Worm (Caenorhabditis elegans) whole organism, L2 larva: Measurements from ENCODE around the gene ZK792.1.

Source experiments
- C34F6.9 ChIP-seq: fragments of 150-350 bp; optimal IDR thresholded peaks from 2 replicates; lab custom pipeline; 2014; ENCODE audit warnings: missing biosample characterization, missing genetic modification characterization
- F13H6.1 ChIP-seq: sonication (generic microtip); optimal IDR thresholded peaks from 2 replicates; lab custom pipeline; 2016; ENCODE audit warnings: missing genetic modification characterization, missing compliant biosample characterization
- R02D3.7 ChIP-seq: fragments of 150-350 bp; optimal IDR thresholded peaks from 2 replicates; lab custom pipeline; 2014; ENCODE audit warnings: missing biosample characterization, missing genetic modification characterization
- Y55F3AM.14 ChIP-seq: fragments of 200-800 bp; sonication (Bioruptor generic); optimal IDR thresholded peaks from 2 replicates; lab custom pipeline; 2018; ENCODE audit warnings: mild to moderate bottlenecking, missing genetic modification characterization, missing compliant biosample characterization
- alr-1 ChIP-seq: fragments of 150-350 bp; optimal IDR thresholded peaks from 2 replicates; lab custom pipeline; 2014; ENCODE audit warnings: missing biosample characterization, missing genetic modification characterization
- aly-2 ChIP-seq: fragments of 150-350 bp; optimal IDR thresholded peaks from 2 replicates; lab custom pipeline; 2014; ENCODE audit warnings: missing biosample characterization, missing genetic modification characterization
- ama-1 ChIP-seq: fragments of 150-350 bp; optimal IDR thresholded peaks from 2 replicates; lab custom pipeline; 2018; ENCODE audit warnings: inconsistent platforms
- ceh-16 ChIP-seq: fragments of 150-350 bp; optimal IDR thresholded peaks from 2 replicates; lab custom pipeline; 2014; ENCODE audit warnings: missing biosample characterization, missing genetic modification characterization
- ceh-82 ChIP-seq: fragments of 150-350 bp; optimal IDR thresholded peaks from 2 replicates; lab custom pipeline; 2014; ENCODE audit warnings: missing biosample characterization, missing genetic modification characterization
- crh-2 ChIP-seq: sonication (generic microtip); optimal IDR thresholded peaks from 2 replicates; lab custom pipeline; 2017; ENCODE audit warnings: missing biosample characterization, missing genetic modification characterization
- dmd-4 ChIP-seq: sonication (generic microtip); optimal IDR thresholded peaks from 2 replicates; lab custom pipeline; 2017; ENCODE audit warnings: missing biosample characterization, missing genetic modification characterization
- egl-27 ChIP-seq: sonication (generic microtip); optimal IDR thresholded peaks from 3 replicates; lab custom pipeline; 2017; ENCODE audit warnings: missing biosample characterization, missing genetic modification reagents, missing genetic modification characterization
- elt-1 ChIP-seq: fragments of 150-350 bp; optimal IDR thresholded peaks from 2 replicates; lab custom pipeline; 2014; ENCODE audit warnings: missing biosample characterization, missing genetic modification characterization
- elt-3 ChIP-seq: sonication (generic microtip); optimal IDR thresholded peaks from 2 replicates; lab custom pipeline; 2017; ENCODE audit warnings: missing biosample characterization, missing genetic modification characterization
- fos-1 ChIP-seq: fragments of 150-350 bp; optimal IDR thresholded peaks from 2 replicates; lab custom pipeline; 2014; ENCODE audit warnings: missing biosample characterization, missing genetic modification characterization
- gmeb-1 ChIP-seq: fragments of 150-350 bp; optimal IDR thresholded peaks from 2 replicates; lab custom pipeline; 2014; ENCODE audit warnings: missing biosample characterization, missing genetic modification characterization
- lin-11 ChIP-seq: fragments of 150-350 bp; sonication (generic microtip); optimal IDR thresholded peaks from 2 replicates; lab custom pipeline; 2014; ENCODE audit warnings: missing biosample characterization, missing genetic modification characterization, inconsistent platforms, mixed read lengths
- lin-39 ChIP-seq: fragments of 150-350 bp; optimal IDR thresholded peaks from 2 replicates; lab custom pipeline; 2014; ENCODE audit warnings: missing biosample characterization, missing genetic modification reagents, missing genetic modification characterization
- lsy-2 ChIP-seq, 2 experiments: fragments of 150-350 bp in 1 of 2; sonication (generic microtip) in 1 of 2; optimal IDR thresholded peaks; 2 replicates each; lab custom pipeline; 2014 to 2017; ENCODE audit warnings: missing biosample characterization in 2 of 2, missing genetic modification characterization in 2 of 2
- mab-5 ChIP-seq: fragments of 150-350 bp; optimal IDR thresholded peaks from 2 replicates; lab custom pipeline; 2014; ENCODE audit warnings: missing biosample characterization, missing genetic modification characterization
- mdl-1 ChIP-seq, 2 experiments: fragments of 150-350 bp in 1 of 2; sonication (generic microtip) in 1 of 2; optimal IDR thresholded peaks; 2 replicates each; lab custom pipeline; 2017; ENCODE audit warnings: missing biosample characterization in 2 of 2, missing genetic modification characterization in 2 of 2
- nhr-10 ChIP-seq: sonication (generic microtip); optimal IDR thresholded peaks from 2 replicates; lab custom pipeline; 2017; ENCODE audit warnings: missing biosample characterization, missing genetic modification characterization
- nhr-129 ChIP-seq: fragments of 150-350 bp; optimal IDR thresholded peaks from 2 replicates; lab custom pipeline; 2014; ENCODE audit warnings: missing biosample characterization, missing genetic modification characterization
- nhr-21 ChIP-seq: fragments of 150-350 bp; optimal IDR thresholded peaks from 2 replicates; lab custom pipeline; 2014; ENCODE audit warnings: missing biosample characterization, missing genetic modification characterization
- nhr-23 ChIP-seq: fragments of 150-350 bp; optimal IDR thresholded peaks from 2 replicates; lab custom pipeline; 2014; ENCODE audit warnings: missing biosample characterization, missing genetic modification reagents, missing genetic modification characterization
- nhr-237 ChIP-seq: fragments of 150-350 bp; optimal IDR thresholded peaks from 2 replicates; lab custom pipeline; 2014; ENCODE audit warnings: missing biosample characterization, missing genetic modification characterization
- nhr-77 ChIP-seq: fragments of 150-350 bp; optimal IDR thresholded peaks from 2 replicates; lab custom pipeline; 2014; ENCODE audit warnings: missing biosample characterization, missing genetic modification characterization
- peb-1 ChIP-seq: fragments of 150-350 bp; optimal IDR thresholded peaks from 2 replicates; lab custom pipeline; 2014; ENCODE audit warnings: missing biosample characterization, missing genetic modification characterization
- skn-1 ChIP-seq: sonication (generic microtip); optimal IDR thresholded peaks from 2 replicates; lab custom pipeline; 2017; ENCODE audit warnings: missing biosample characterization, missing genetic modification characterization
- sma-9 ChIP-seq, 2 experiments: fragments of 150-350 bp in 1 of 2; sonication (generic microtip) in 1 of 2; optimal IDR thresholded peaks; 2 replicates each; lab custom pipeline; 2014 to 2016; ENCODE audit warnings: missing genetic modification characterization in 2 of 2, mild to moderate bottlenecking in 1 of 2, missing biosample characterization in 1 of 2, missing compliant biosample characterization in 1 of 2, missing genetic modification reagents in 1 of 2, moderate library complexity in 1 of 2
- snpc-4 ChIP-seq: fragments of 150-350 bp; optimal IDR thresholded peaks from 2 replicates; lab custom pipeline; 2014; ENCODE audit warnings: missing biosample characterization, missing genetic modification characterization
- unc-55 ChIP-seq: fragments of 150-350 bp; sonication (generic microtip); optimal IDR thresholded peaks from 3 replicates; lab custom pipeline; 2014; ENCODE audit warnings: missing biosample characterization, missing genetic modification reagents, missing genetic modification characterization
- unc-62 ChIP-seq: fragments of 150-350 bp; optimal IDR thresholded peaks from 2 replicates; lab custom pipeline; 2014; ENCODE audit warnings: missing biosample characterization, missing genetic modification reagents, missing genetic modification characterization
- ztf-1 ChIP-seq: fragments of 200-800 bp; sonication (Bioruptor generic); conservative IDR thresholded peaks from 2 replicates; pipeline ENCODE4 v1.3.6; 2022; ENCODE audit warnings: missing genetic modification characterization, missing compliant biosample characterization
- ztf-11 ChIP-seq: sonication (generic microtip); optimal IDR thresholded peaks from 2 replicates; lab custom pipeline; 2017; ENCODE audit warnings: missing biosample characterization, missing genetic modification characterization

ZK792.1 gene

ce11 chrIV:11700752-11701151 is 41.1 kb downstream of the ZK792.1 start, which contains the start of gene dpy-20:
Gene dpy-20 (minus strand): TSS chrIV:11700852.
- TF ChIP-seq dmd-4 (tag; lab: Kevin White, UChicago) (no peak), ztf-11 (tag; lab: Kevin White, UChicago) (no peak)

- TF ChIP-seq nhr-21 (tag; lab: Kevin White, UChicago) (peak; percentile 66), egl-27 (no peak)
Measured at ce11 chrIV:11701878-11702277, 42.2 kb downstream of the ZK792.1 start.

- TF ChIP-seq mdl-1 (tag; optimal IDR thresholded peaks at IDR 0.05; lab: Kevin White, UChicago) (no peak), ztf-11 (tag; lab: Kevin White, UChicago) (no peak), ceh-82 (tag; lab: Kevin White, UChicago) (no peak), ceh-16 (tag; lab: Kevin White, UChicago) (no peak), unc-55 (GFP tag; lab: Kevin White, UChicago) (no peak), sma-9 (GFP tag; optimal IDR thresholded peaks at IDR 0.05; lab: Kevin White, UChicago) (no peak), sma-9 (tag; optimal IDR thresholded peaks at IDR 0.05; lab: Kevin White, UChicago) (no peak), aly-2 (tag; lab: Kevin White, UChicago) (no peak), lin-11 (tag; lab: Kevin White, UChicago) (no peak), ztf-1 (GFP tag; lab: Robert Waterston, UW) (no peak), nhr-77 (tag; lab: Kevin White, UChicago) (no peak), mab-5 (no peak), lsy-2 (tag; optimal IDR thresholded peaks at IDR 0.05; lab: Kevin White, UChicago) (no peak), Y55F3AM.14 (GFP tag; lab: Kevin White, UChicago) (no peak), ama-1 (lab: Kevin White, UChicago) (no peak), nhr-129 (tag; lab: Kevin White, UChicago) (no peak), lin-39 (tag; lab: Kevin White, UChicago) (no peak), nhr-237 (tag; lab: Kevin White, UChicago) (no peak), alr-1 (tag; lab: Kevin White, UChicago) (no peak)
Measured at ce11 chrIV:11703685-11704296, 44.1 kb downstream of the ZK792.1 start, which contains the start of the genes T22B3.3 and alg-3. Gene T22B3.3 (minus strand): TSS chrIV:11703785. Gene alg-3 (plus strand): TSS chrIV:11704246.

ce11 chrIV:11710331-11710730 is 50.7 kb downstream of the ZK792.1 start:
- no peak for TF ChIP-seq elt-3 (tag; lab: Kevin White, UChicago)
- TF ChIP-seq F13H6.1 (tag; lab: Kevin White, UChicago), result peak; percentile 58
- TF ChIP-seq Y55F3AM.14 (GFP tag; lab: Kevin White, UChicago), result no peak
- no peak for TF ChIP-seq lin-39 (tag; lab: Kevin White, UChicago)
- no peak for TF ChIP-seq mdl-1 (tag; optimal IDR thresholded peaks at IDR 0.05; lab: Kevin White, UChicago)
- TF ChIP-seq gmeb-1 (tag; lab: Kevin White, UChicago), result no peak
- TF ChIP-seq ztf-1 (GFP tag; lab: Robert Waterston, UW), result no peak
- TF ChIP-seq C34F6.9 (tag; lab: Kevin White, UChicago), result peak; percentile 35
- no peak for TF ChIP-seq snpc-4 (tag; lab: Kevin White, UChicago)
- peak in 1 of 2 experiments; percentile 2 for TF ChIP-seq lsy-2 (tag; optimal IDR thresholded peaks at IDR 0.05; lab: Kevin White, UChicago)
- TF ChIP-seq ceh-16 (tag; lab: Kevin White, UChicago), result no peak
- TF ChIP-seq skn-1 (tag; lab: Kevin White, UChicago), result no peak
- TF ChIP-seq unc-62 (GFP tag; lab: Kevin White, UChicago), result no peak
- no peak for TF ChIP-seq nhr-23 (tag; lab: Kevin White, UChicago)
- TF ChIP-seq elt-1 (tag; lab: Kevin White, UChicago), result no peak
- no peak for TF ChIP-seq peb-1 (tag; lab: Kevin White, UChicago)
- TF ChIP-seq nhr-129 (tag; lab: Kevin White, UChicago), result peak; percentile 58
- TF ChIP-seq nhr-10, result no peak
- no peak for TF ChIP-seq fos-1 (tag; lab: Kevin White, UChicago)
- TF ChIP-seq crh-2 (tag; lab: Kevin White, UChicago), result no peak
- TF ChIP-seq R02D3.7 (tag; lab: Kevin White, UChicago), result no peak
- TF ChIP-seq nhr-237 (tag; lab: Kevin White, UChicago), result no peak
